Fruit fly (Drosophila melanogaster) whole organism, embryonic: ENCODE results near the gene CG12020.

ENCODE experiments used
- Antp ChIP-seq: fragments of 200-800 bp; sonication (Bioruptor generic); optimal IDR thresholded peaks from 3 replicates; lab custom pipeline; 2016; ENCODE audit warnings: missing biosample characterization, missing genetic modification characterization
- CG10431 ChIP-seq: fragments of 200-800 bp; sonication (Bioruptor generic); optimal IDR thresholded peaks from 3 replicates; lab custom pipeline; 2018; ENCODE audit warnings: missing biosample characterization, mild to moderate bottlenecking, missing genetic modification characterization
- CG10565 ChIP-seq: fragments of 200-800 bp; sonication (Bioruptor generic); optimal IDR thresholded peaks from 3 replicates; lab custom pipeline; 2016; ENCODE audit warnings: missing biosample characterization, mild to moderate bottlenecking, missing genetic modification characterization
- CG11696 ChIP-seq: fragments of 200-800 bp; sonication (Bioruptor generic); IDR thresholded peaks from 2 replicates; pipeline ENCODE4 v1.3.6; 2022; ENCODE audit warnings: missing biosample characterization, missing genetic modification characterization
- CG14441 ChIP-seq: fragments of 200-800 bp; sonication (Bioruptor generic); IDR thresholded peaks from 2 replicates; pipeline ENCODE4 v1.3.6; 2022; ENCODE audit warnings: missing biosample characterization, missing genetic modification characterization
- CG15601 ChIP-seq: fragments of 200-800 bp; sonication (Bioruptor generic); optimal IDR thresholded peaks from 3 replicates; lab custom pipeline; 2019; ENCODE audit warnings: missing biosample characterization, mild to moderate bottlenecking, missing genetic modification characterization, moderate library complexity
- CG1603 ChIP-seq: fragments of 200-800 bp; sonication (Bioruptor generic); optimal IDR thresholded peaks from 2 replicates; lab custom pipeline; 2019; ENCODE audit warnings: missing biosample characterization, mild to moderate bottlenecking, missing genetic modification characterization, moderate library complexity
- CG16813 ChIP-seq: fragments of 200-800 bp; sonication (Bioruptor generic); IDR thresholded peaks from 3 replicates; pipeline ENCODE4 v1.3.6; 2022; ENCODE audit warnings: missing biosample characterization, missing genetic modification characterization; ENCODE audit not compliant: partially characterized antibody
- CG16815 ChIP-seq: fragments of 200-800 bp; sonication (Bioruptor generic); optimal IDR thresholded peaks from 3 replicates; lab custom pipeline; 2017; ENCODE audit warnings: missing biosample characterization, mild to moderate bottlenecking, missing genetic modification characterization
- CG17328 ChIP-seq: fragments of 200-800 bp; sonication (Bioruptor generic); IDR thresholded peaks from 2 replicates; pipeline ENCODE4 v1.3.6; 2022; ENCODE audit warnings: missing biosample characterization, missing genetic modification characterization
- CG17385 ChIP-seq: fragments of 200-800 bp; sonication (Bioruptor generic); optimal IDR thresholded peaks from 3 replicates; lab custom pipeline; 2018; ENCODE audit warnings: missing biosample characterization, mild to moderate bottlenecking, missing genetic modification characterization
- CG18764 ChIP-seq: fragments of 200-800 bp; sonication (Bioruptor generic); optimal IDR thresholded peaks from 3 replicates; lab custom pipeline; 2016; ENCODE audit warnings: missing biosample characterization, missing genetic modification characterization
- CG2889 ChIP-seq: fragments of 200-800 bp; sonication (Bioruptor generic); IDR thresholded peaks from 3 replicates; pipeline ENCODE4 v1.3.6; 2022; ENCODE audit warnings: missing biosample characterization, missing genetic modification characterization
- CG34376 ChIP-seq: fragments of 200-800 bp; sonication (Bioruptor generic); optimal IDR thresholded peaks from 2 replicates; lab custom pipeline; 2018; ENCODE audit warnings: missing biosample characterization, mild to moderate bottlenecking, missing genetic modification characterization
- CG3995 ChIP-seq: fragments of 200-800 bp; sonication (Bioruptor generic); optimal IDR thresholded peaks from 3 replicates; lab custom pipeline; 2016; ENCODE audit warnings: missing biosample characterization, missing genetic modification characterization
- CG6254 ChIP-seq: fragments of 200-800 bp; sonication (Bioruptor generic); optimal IDR thresholded peaks from 3 replicates; lab custom pipeline; 2017; ENCODE audit warnings: mild to moderate bottlenecking, missing biosample characterization, missing genetic modification reagents, missing genetic modification characterization
- CG7372 ChIP-seq: fragments of 200-800 bp; sonication (Bioruptor generic); IDR thresholded peaks from 2 replicates; pipeline ENCODE4 v1.3.6; 2022; ENCODE audit warnings: missing biosample characterization, missing genetic modification characterization
- CG9817 ChIP-seq: fragments of 200-800 bp; sonication (Bioruptor generic); optimal IDR thresholded peaks from 2 replicates; lab custom pipeline; 2018; ENCODE audit warnings: missing biosample characterization, mild to moderate bottlenecking, missing genetic modification characterization, moderate library complexity
- D19B ChIP-seq: fragments of 200-800 bp; sonication (Bioruptor generic); optimal IDR thresholded peaks from 2 replicates; lab custom pipeline; 2017; ENCODE audit warnings: missing biosample characterization, mild to moderate bottlenecking, missing genetic modification characterization
- Dip2 ChIP-seq: fragments of 200-800 bp; sonication (Bioruptor generic); IDR thresholded peaks from 2 replicates; pipeline ENCODE4 v1.3.6; 2022; ENCODE audit warnings: missing biosample characterization, missing genetic modification characterization
- E2f2 ChIP-seq: fragments of 200-800 bp; sonication (Bioruptor generic); IDR thresholded peaks from 2 replicates; pipeline ENCODE4 v1.3.6; 2022; ENCODE audit warnings: missing biosample characterization, missing genetic modification characterization
- Fer1 ChIP-seq: fragments of 200-800 bp; sonication (Bioruptor generic); optimal IDR thresholded peaks from 2 replicates; lab custom pipeline; 2017; ENCODE audit warnings: missing biosample characterization, mild to moderate bottlenecking, missing genetic modification characterization
- Hmr ChIP-seq: fragments of 200-800 bp; sonication (Bioruptor generic); optimal IDR thresholded peaks from 3 replicates; lab custom pipeline; 2017; ENCODE audit warnings: mild to moderate bottlenecking, missing biosample characterization, missing genetic modification reagents, missing genetic modification characterization
- Hr39 ChIP-seq: fragments of >200 bp; optimal IDR thresholded peaks from 2 replicates; lab custom pipeline; 2017
- Kr ChIP-seq: fragments of 200-800 bp; sonication (Bioruptor generic); optimal IDR thresholded peaks from 2 replicates; lab custom pipeline; 2017; ENCODE audit warnings: missing biosample characterization, mild to moderate bottlenecking, missing genetic modification characterization
- Lim3 ChIP-seq: fragments of 200-800 bp; sonication (Bioruptor generic); IDR thresholded peaks from 2 replicates; pipeline ENCODE4 v1.3.6; 2022; ENCODE audit warnings: missing biosample characterization, missing genetic modification characterization
- MTF-1 ChIP-seq: fragments of 200-800 bp; sonication (Bioruptor generic); optimal IDR thresholded peaks from 2 replicates; lab custom pipeline; 2018; ENCODE audit warnings: missing biosample characterization, mild to moderate bottlenecking, missing genetic modification characterization, borderline replicate concordance
- Oaz ChIP-seq: fragments of 200-800 bp; sonication (Bioruptor generic); IDR thresholded peaks from 2 replicates; pipeline ENCODE4 v1.3.6; 2022; ENCODE audit warnings: missing biosample characterization, missing genetic modification characterization
- Rx ChIP-seq: fragments of 200-800 bp; sonication (Bioruptor generic); IDR thresholded peaks from 2 replicates; pipeline ENCODE4 v1.3.6; 2022; ENCODE audit warnings: missing biosample characterization, missing genetic modification characterization
- Usf ChIP-seq: fragments of 200-800 bp; sonication (Bioruptor generic); optimal IDR thresholded peaks from 2 replicates; lab custom pipeline; 2017; ENCODE audit warnings: missing genotype, missing biosample characterization, missing genetic modification characterization
- ac ChIP-seq: fragments of 200-800 bp; sonication (Bioruptor generic); optimal IDR thresholded peaks from 3 replicates; lab custom pipeline; 2017; ENCODE audit warnings: missing biosample characterization, mild to moderate bottlenecking, missing genetic modification characterization
- aop ChIP-seq: fragments of 200-800 bp; sonication (Bioruptor generic); IDR thresholded peaks from 2 replicates; pipeline ENCODE4 v1.3.6; 2022; ENCODE audit warnings: missing biosample characterization, missing genetic modification characterization
- cg ChIP-seq: fragments of 200-800 bp; sonication (Bioruptor generic); optimal IDR thresholded peaks from 3 replicates; lab custom pipeline; 2019; ENCODE audit warnings: missing biosample characterization, mild to moderate bottlenecking, missing genetic modification characterization, moderate library complexity
- crol ChIP-seq: fragments of 200-800 bp; sonication (Bioruptor generic); IDR thresholded peaks from 2 replicates; pipeline ENCODE4 v1.3.6; 2022; ENCODE audit warnings: missing biosample characterization, missing genetic modification characterization
- da ChIP-seq: fragments of 200-800 bp; sonication (Bioruptor generic); optimal IDR thresholded peaks from 2 replicates; lab custom pipeline; 2016; ENCODE audit warnings: missing biosample characterization, missing genetic modification characterization
- dysf ChIP-seq: fragments of 200-800 bp; sonication (Bioruptor generic); IDR thresholded peaks from 3 replicates; pipeline ENCODE4 v1.3.6; 2022; ENCODE audit warnings: missing biosample characterization, missing genetic modification characterization
- exex ChIP-seq: fragments of 200-800 bp; sonication (Bioruptor generic); optimal IDR thresholded peaks from 4 replicates; lab custom pipeline; 2018; ENCODE audit warnings: missing biosample characterization, mild to moderate bottlenecking, missing genetic modification characterization, moderate library complexity
- eyg ChIP-seq: fragments of 200-800 bp; sonication (Bioruptor generic); optimal IDR thresholded peaks from 3 replicates; lab custom pipeline; 2016; ENCODE audit warnings: missing biosample characterization, missing genetic modification characterization
- fru ChIP-seq: fragments of >200 bp; optimal IDR thresholded peaks from 2 replicates; lab custom pipeline; 2017
- jing ChIP-seq: fragments of 200-800 bp; sonication (Bioruptor generic); optimal IDR thresholded peaks from 2 replicates; lab custom pipeline; 2018; ENCODE audit warnings: missing biosample characterization, mild to moderate bottlenecking, missing genetic modification characterization
- kah ChIP-seq: fragments of 200-800 bp; sonication (Bioruptor generic); optimal IDR thresholded peaks from 2 replicates; lab custom pipeline; 2018; ENCODE audit warnings: missing biosample characterization, mild to moderate bottlenecking, missing genetic modification characterization
- ken ChIP-seq: fragments of 200-800 bp; sonication (Bioruptor generic); IDR thresholded peaks from 3 replicates; pipeline ENCODE4 v1.3.6; 2022; ENCODE audit warnings: missing biosample characterization, missing genetic modification characterization
- klu ChIP-seq: fragments of 200-800 bp; sonication (Bioruptor generic); IDR thresholded peaks from 2 replicates; pipeline ENCODE4 v1.3.6; 2022; ENCODE audit warnings: missing biosample characterization, missing genetic modification characterization
- luna ChIP-seq: fragments of 200-800 bp; sonication (Bioruptor generic); optimal IDR thresholded peaks from 2 replicates; lab custom pipeline; 2016; ENCODE audit warnings: missing biosample characterization, missing genetic modification characterization
- maf-S ChIP-seq: fragments of 200-800 bp; sonication (Bioruptor generic); optimal IDR thresholded peaks from 2 replicates; lab custom pipeline; 2016; ENCODE audit warnings: missing biosample characterization, missing genetic modification characterization
- peb ChIP-seq: fragments of 200-800 bp; sonication (Bioruptor generic); IDR thresholded peaks from 2 replicates; pipeline ENCODE4 v1.3.6; 2022; ENCODE audit warnings: missing biosample characterization, missing genetic modification characterization
- trem ChIP-seq: fragments of 200-800 bp; optimal IDR thresholded peaks from 3 replicates; lab custom pipeline; 2019; ENCODE audit warnings: missing biosample characterization, mild to moderate bottlenecking, missing genetic modification characterization, moderate library complexity
- tup ChIP-seq: fragments of 200-800 bp; sonication (Bioruptor generic); optimal IDR thresholded peaks from 2 replicates; lab custom pipeline; 2016; ENCODE audit warnings: missing biosample characterization, mild to moderate bottlenecking, missing genetic modification characterization, moderate library complexity
- tx ChIP-seq: fragments of 200-800 bp; sonication (Bioruptor generic); optimal IDR thresholded peaks from 2 replicates; lab custom pipeline; 2016; ENCODE audit warnings: missing biosample characterization, missing genetic modification characterization
- vfl ChIP-seq: fragments of 200-800 bp; sonication (Bioruptor generic); optimal IDR thresholded peaks from 2 replicates; lab custom pipeline; 2016; ENCODE audit warnings: missing biosample characterization, missing genetic modification characterization
- z ChIP-seq: fragments of 200-800 bp; sonication (Bioruptor generic); IDR thresholded peaks from 3 replicates; pipeline ENCODE4 v1.3.6; 2022; ENCODE audit warnings: missing biosample characterization, missing genetic modification characterization
- zfh2 ChIP-seq: fragments of 200-800 bp; sonication (Bioruptor generic); optimal IDR thresholded peaks from 2 replicates; lab custom pipeline; 2016; ENCODE audit warnings: missing biosample characterization, missing genetic modification characterization

The CG12020 gene

DNA sequence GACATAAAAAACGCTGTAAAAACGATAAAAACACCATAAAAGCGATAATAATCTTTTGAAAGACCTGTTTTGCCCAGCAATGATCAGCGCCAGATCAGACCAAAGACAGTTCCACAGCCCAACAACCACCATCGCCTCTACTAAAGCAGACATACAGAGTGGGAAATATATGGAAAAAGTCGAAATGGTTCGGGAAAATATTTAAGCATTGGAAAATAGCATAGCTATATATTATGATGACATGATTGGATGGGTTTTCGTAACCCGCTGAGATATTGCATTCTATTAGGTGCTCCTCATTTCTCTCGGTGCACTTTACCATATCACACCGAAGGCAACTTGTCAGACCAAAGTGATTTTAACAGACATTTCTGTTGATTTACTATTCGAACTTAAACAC lies 11.5 kb downstream of the CG12020 start (continued):
- peak; percentile 50 for TF ChIP-seq exex (tag; lab: Kevin White, UChicago)
- TF ChIP-seq CG17328 = peak; percentile 91
- peak; percentile 80 for TF ChIP-seq CG18764
- peak; percentile 54 for TF ChIP-seq CG6254 (GFP tag; lab: Kevin White, UChicago)
- peak; percentile 87 for TF ChIP-seq Hmr (GFP tag; lab: Kevin White, UChicago)
- no peak for TF ChIP-seq crol
- peak; percentile 7 for TF ChIP-seq ac (GFP tag; lab: Kevin White, UChicago)
- TF ChIP-seq Lim3 (GFP tag; lab: Robert Waterston, UW) = peak; percentile 53
- no peak for TF ChIP-seq Kr (GFP tag; lab: Kevin White, UChicago)
- TF ChIP-seq CG3995 (GFP tag; lab: Kevin White, UChicago) = peak; percentile 6
- TF ChIP-seq tup (GFP tag; lab: Kevin White, UChicago) = peak; percentile 72
- TF ChIP-seq Fer1 (GFP tag; lab: Kevin White, UChicago) = peak; percentile 88
- no peak for TF ChIP-seq CG10431 (GFP tag; lab: Kevin White, UChicago)
- TF ChIP-seq CG11696 = peak; percentile 85
- peak; percentile 95 for TF ChIP-seq CG14441
- peak; percentile 73 for TF ChIP-seq jing (GFP tag; lab: Kevin White, UChicago)
- TF ChIP-seq aop = 0 out of 2 replicates have a peak, but pooled peaks have one; percentile 61
- TF ChIP-seq z (GFP tag; lab: Robert Waterston, UW) = 0 out of 3 replicates have a peak, but pooled peaks have one; percentile 44
- peak; percentile 29 for TF ChIP-seq Usf (GFP tag; lab: Kevin White, UChicago)
- TF ChIP-seq CG9817 (tag; lab: Kevin White, UChicago) = peak; percentile 86
- 0 out of 2 replicates have a peak, but pooled peaks have one; percentile 38 for TF ChIP-seq Dip2 (GFP tag; lab: Robert Waterston, UW)
- TF ChIP-seq maf-S (GFP tag; lab: Kevin White, UChicago) = peak; percentile 88
- peak; percentile 89 for TF ChIP-seq tx (GFP tag; lab: Kevin White, UChicago)
- TF ChIP-seq CG15601 (tag; lab: Kevin White, UChicago) = peak; percentile 65
- TF ChIP-seq D19B (GFP tag; lab: Kevin White, UChicago) = peak; percentile 70
- peak; percentile 80 for TF ChIP-seq MTF-1 (GFP tag; lab: Kevin White, UChicago)
- peak; percentile 95 for TF ChIP-seq CG1603 (tag; lab: Kevin White, UChicago)
- TF ChIP-seq fru = no peak
- peak; percentile 87 for TF ChIP-seq Rx (GFP tag; lab: Robert Waterston, UW)
- TF ChIP-seq Antp (GFP tag; lab: Kevin White, UChicago) = peak; percentile 93
- peak; percentile 87 for TF ChIP-seq CG17385 (GFP tag; lab: Kevin White, UChicago)
- peak; percentile 97 for TF ChIP-seq dysf
- TF ChIP-seq zfh2 (GFP tag; lab: Kevin White, UChicago) = peak; percentile 77
- peak; percentile 44 for TF ChIP-seq trem (tag; lab: Kevin White, UChicago)
- peak; percentile 70 for TF ChIP-seq CG16815 (GFP tag; lab: Kevin White, UChicago)
- no peak for TF ChIP-seq CG16813
- TF ChIP-seq CG10565 (GFP tag; lab: Kevin White, UChicago) = peak; percentile 46
- TF ChIP-seq Oaz = peak; percentile 88
- TF ChIP-seq Hr39 (lab: Kevin White, UChicago) = no peak
- peak; percentile 57 for TF ChIP-seq kah (GFP tag; lab: Kevin White, UChicago)
- peak; percentile 84 for TF ChIP-seq ken (GFP tag; lab: Robert Waterston, UW)
- TF ChIP-seq CG2889 (GFP tag; lab: Robert Waterston, UW) = peak; percentile 84
- peak; percentile 73 for TF ChIP-seq peb (GFP tag; lab: Robert Waterston, UW)
- peak; percentile 41 for TF ChIP-seq luna
- peak; percentile 56 for TF ChIP-seq CG34376 (GFP tag; lab: Kevin White, UChicago)
- peak; percentile 66 for TF ChIP-seq E2f2
- TF ChIP-seq cg (GFP tag; lab: Kevin White, UChicago) = no peak
- TF ChIP-seq eyg (GFP tag; lab: Kevin White, UChicago) = peak; percentile 84
- peak; percentile 86 for TF ChIP-seq klu (GFP tag; lab: Robert Waterston, UW)
- TF ChIP-seq CG7372 = peak; percentile 92
- peak; percentile 77 for TF ChIP-seq vfl (GFP tag; lab: Kevin White, UChicago)
- peak; percentile 7 for TF ChIP-seq da (GFP tag; lab: Kevin White, UChicago)
